Worm (Caenorhabditis elegans): Measurements from ENCODE around the gene mltn-10.

DNA sequence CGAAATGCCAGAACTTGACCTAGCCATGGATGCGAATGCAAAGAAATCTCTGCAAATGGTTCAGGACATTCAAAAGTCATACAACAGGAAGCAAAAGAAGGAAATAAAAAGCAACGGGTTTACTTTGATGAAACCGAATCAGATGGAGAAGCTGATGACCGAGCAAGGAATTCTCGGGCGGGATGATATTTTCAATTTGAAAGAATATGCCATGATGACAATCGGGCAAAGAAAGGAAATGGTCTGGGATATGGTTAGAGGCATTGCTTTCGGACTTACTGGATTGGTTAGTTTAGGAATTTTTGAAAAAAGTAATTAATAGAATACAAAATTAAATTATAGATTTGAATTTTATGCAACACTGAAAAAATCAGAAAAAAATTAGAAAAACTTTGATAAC lies 2.1 kb upstream of the mltn-10 start:
- TF ChIP-seq dao-5 (tag; optimal IDR thresholded peaks at IDR 0.05): no peak
- no peak for TF ChIP-seq him-1 (tag; optimal IDR thresholded peaks at IDR 0.05)
- TF ChIP-seq W03F9.2 (tag; optimal IDR thresholded peaks at IDR 0.05): no peak

All from whole organism, L4/young adult.